Fruit fly (Drosophila melanogaster): ENCODE data around the gene EMC4.

EMC4 gene

DNA sequence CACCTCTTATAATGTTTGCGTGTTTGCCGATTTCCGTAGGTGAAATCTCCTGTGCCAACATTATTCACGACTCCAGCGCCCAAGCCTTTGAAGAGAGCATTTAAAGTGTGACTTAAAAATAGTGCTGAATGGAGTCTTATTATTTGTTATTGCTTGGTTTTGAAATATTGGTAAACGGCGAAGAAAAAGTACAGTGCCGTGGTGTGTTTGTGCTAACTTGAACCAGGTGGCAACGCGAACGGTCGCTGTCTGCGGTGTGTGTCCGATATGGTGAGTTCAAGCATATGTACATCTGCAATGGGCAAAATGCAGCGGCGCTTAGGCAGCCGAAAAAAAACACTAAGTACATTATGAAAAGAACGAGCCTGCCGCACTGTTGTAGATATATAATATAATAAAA is 9.9 kb upstream of the EMC4 start:
- TF ChIP-seq BEAF-32 (GFP tag; optimal IDR thresholded peaks at IDR 0.05) (peak; percentile 21), YL-1 (GFP tag; optimal IDR thresholded peaks at IDR 0.05) (peak; percentile 56), Med (GFP tag) (peak; percentile 50), CG7271 (tag; optimal IDR thresholded peaks at IDR 0.05) (peak; percentile 0), pb (GFP tag; optimal IDR thresholded peaks at IDR 0.05) (no peak), Dip3 (GFP tag; optimal IDR thresholded peaks at IDR 0.05) (no peak), gt (GFP tag; IDR thresholded peaks at IDR 0.05) (no peak), Dp (GFP tag; optimal IDR thresholded peaks at IDR 0.05) (peak; percentile 0), zfh2 (GFP tag; optimal IDR thresholded peaks at IDR 0.05) (no peak), MESR4 (GFP tag; optimal IDR thresholded peaks at IDR 0.05) (peak; percentile 58), gce (GFP tag; IDR thresholded peaks at IDR 0.05) (no peak), CkIIα-i1 (GFP tag; IDR thresholded peaks at IDR 0.05) (no peak), knrl (GFP tag; IDR thresholded peaks at IDR 0.05; ENCODE audit: partially characterized antibody) (no peak), CG14710 (tag; optimal IDR thresholded peaks at IDR 0.05) (peak; percentile 96), CG31441 (GFP tag; IDR thresholded peaks at IDR 0.05) (no peak), Myb (GFP tag; optimal IDR thresholded peaks at IDR 0.05) (peak; percentile 29), NFAT (GFP tag; IDR thresholded peaks at IDR 0.05) (no peak), B-H1 (GFP tag; IDR thresholded peaks at IDR 0.05) (no peak), CG4617 (GFP tag; optimal IDR thresholded peaks at IDR 0.05; ENCODE audit: borderline replicate concordance) (peak; percentile 15), CG1603 (tag; optimal IDR thresholded peaks at IDR 0.05) (peak; percentile 47), pzg (GFP tag; optimal IDR thresholded peaks at IDR 0.05) (peak; percentile 43), E2f2 (GFP tag; IDR thresholded peaks at IDR 0.05) (0 out of 2 replicates have a peak, but pooled peaks have one; percentile 25), zf30C (GFP tag; optimal IDR thresholded peaks at IDR 0.05) (no peak), CG2678 (tag; optimal IDR thresholded peaks at IDR 0.05) (no peak), Dfd (GFP tag; optimal IDR thresholded peaks at IDR 0.05) (no peak), CG1602 (GFP tag; optimal IDR thresholded peaks at IDR 0.05) (no peak), MBD-R2 (GFP tag; IDR thresholded peaks at IDR 0.05) (peak; percentile 19; the same call in 1 of the 2 replicates), chinmo (GFP tag; IDR thresholded peaks at IDR 0.05; ENCODE audit: partially characterized antibody) (0 out of 4 replicates have a peak, but pooled peaks have one; percentile 47), ab (GFP tag; optimal IDR thresholded peaks at IDR 0.05) (no peak), CG43689 (GFP tag; IDR thresholded peaks at IDR 0.05) (no peak), ase (GFP tag; IDR thresholded peaks at IDR 0.05) (no peak), nom (GFP tag; optimal IDR thresholded peaks at IDR 0.05) (peak; percentile 37), ewg (GFP tag; optimal IDR thresholded peaks at IDR 0.05) (no peak), HLHmδ (GFP tag; optimal IDR thresholded peaks at IDR 0.05) (peak; percentile 23), Vsx1 (GFP tag; optimal IDR thresholded peaks at IDR 0.05) (no peak), Nf-YB (GFP tag; optimal IDR thresholded peaks at IDR 0.05) (peak; percentile 88), schlank (tag; optimal IDR thresholded peaks at IDR 0.05) (no peak), en (GFP tag; optimal IDR thresholded peaks at IDR 0.05) (no peak), Jarid2 (GFP tag; optimal IDR thresholded peaks at IDR 0.05) (no peak), Nf-YC (tag; optimal IDR thresholded peaks at IDR 0.05) (peak; percentile 69), stwl (tag; optimal IDR thresholded peaks at IDR 0.05) (peak; percentile 23)

DNA sequence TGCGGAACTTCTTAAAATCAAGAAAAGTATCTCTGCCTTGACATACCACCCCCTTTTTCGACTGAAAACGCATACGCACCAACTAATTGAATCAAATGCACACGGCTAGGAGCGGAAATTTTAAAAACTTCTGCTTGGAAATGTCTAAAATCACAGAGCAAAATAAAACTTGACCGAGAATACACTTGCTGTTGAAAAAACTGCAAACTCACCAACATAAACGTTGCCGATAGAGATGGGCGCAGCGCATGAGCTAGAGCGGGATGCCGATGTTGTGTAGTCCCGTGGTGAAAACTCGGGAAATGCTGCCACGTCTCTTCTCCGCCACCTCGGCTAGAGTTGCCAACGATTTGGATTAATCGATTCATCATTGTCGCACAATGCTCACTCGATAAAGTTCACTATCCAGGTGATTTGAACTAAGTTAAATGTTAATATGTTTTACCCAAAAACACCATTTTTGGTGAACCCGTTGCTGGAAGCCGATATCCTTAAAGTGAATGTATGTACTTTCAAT is 3.9 kb upstream of the EMC4 start, which contains the start of the genes CG11109 and Arf1:
Gene CG11109 (plus strand): TSS at position 356 of the 517 bp plus-strand sequence.
Gene Arf1 (minus strand): TSS at position 387 of the 517 bp plus-strand sequence.
- TF ChIP-seq CG5245 (GFP tag; optimal IDR thresholded peaks at IDR 0.05) (no peak), Elba2 (GFP tag; optimal IDR thresholded peaks at IDR 0.05) (no peak), Sry-δ (GFP tag; optimal IDR thresholded peaks at IDR 0.05) (peak; percentile 85), unpg (GFP tag; optimal IDR thresholded peaks at IDR 0.05) (no peak), CG8388 (GFP tag; optimal IDR thresholded peaks at IDR 0.05) (no peak), CG30020 (tag; optimal IDR thresholded peaks at IDR 0.05) (no peak), nmo (GFP tag; optimal IDR thresholded peaks at IDR 0.05) (peak; percentile 19), sqz (GFP tag; optimal IDR thresholded peaks at IDR 0.05) (peak; percentile 7), CG43689 (GFP tag; IDR thresholded peaks at IDR 0.05) (no peak), hb (GFP tag; IDR thresholded peaks at IDR 0.05; ENCODE audit: partially characterized antibody) (peak; percentile 7; the same call in 1 of the 3 replicates), CG14965 (GFP tag; optimal IDR thresholded peaks at IDR 0.05; ENCODE audit: borderline replicate concordance) (no peak), CG2712 (tag; optimal IDR thresholded peaks at IDR 0.05) (peak; percentile 13), Jarid2 (GFP tag; optimal IDR thresholded peaks at IDR 0.05) (no peak)
